Fruit fly (Drosophila melanogaster): ENCODE results near the gene Cyp4ac1.

Gene Cyp4ac1

DNA sequence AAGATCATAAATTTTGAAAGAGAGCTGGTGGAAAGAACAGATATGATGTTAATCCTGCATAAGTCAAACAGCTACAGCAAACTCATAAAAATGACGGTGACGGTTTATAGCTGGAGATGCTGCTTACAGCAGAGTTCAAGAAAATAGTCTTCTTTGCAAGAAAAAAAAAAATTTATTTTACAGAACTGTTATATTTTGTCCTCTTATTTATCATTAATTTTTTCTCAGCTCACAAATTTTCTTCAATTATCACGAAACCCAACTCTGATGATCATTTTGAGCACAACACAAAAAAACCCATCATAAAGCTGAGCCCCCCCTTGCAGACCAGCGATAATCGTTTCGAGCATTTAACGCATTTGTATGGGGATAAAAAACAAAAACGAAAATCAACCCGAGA is 32.4 kb upstream of the Cyp4ac1 start:
- TF ChIP-seq Sin3A (optimal IDR thresholded peaks at IDR 0.05) (no peak), Myc (optimal IDR thresholded peaks at IDR 0.05) (no peak), insv (optimal IDR thresholded peaks at IDR 0.05) (no peak)

DNA sequence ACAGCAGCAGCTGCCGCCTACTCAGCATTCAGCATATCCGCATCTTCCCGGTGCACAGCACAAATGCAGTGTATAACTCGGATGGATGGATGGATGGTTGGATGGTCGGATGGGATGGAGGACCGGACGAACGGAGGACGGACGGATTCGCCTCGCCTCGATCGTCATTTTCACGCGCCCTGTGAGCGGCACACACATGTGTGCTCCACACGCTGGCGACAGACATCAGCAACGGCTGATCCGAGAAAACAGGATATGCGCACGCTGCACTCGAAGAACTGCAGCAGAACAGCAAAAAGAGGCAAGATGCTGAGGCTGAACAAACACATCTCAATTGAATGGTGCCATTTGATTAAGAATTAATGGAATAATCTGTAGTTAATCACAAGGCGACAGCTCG is 31.6 kb upstream of the Cyp4ac1 start:
- TF ChIP-seq psq (optimal IDR thresholded peaks at IDR 0.05): no peak
- no peak for TF ChIP-seq insv (optimal IDR thresholded peaks at IDR 0.05)
- no peak for TF ChIP-seq Sin3A (optimal IDR thresholded peaks at IDR 0.05)
- TF ChIP-seq Myc (optimal IDR thresholded peaks at IDR 0.05): no peak
- no peak for TF ChIP-seq h (optimal IDR thresholded peaks at IDR 0.05)
- no peak for TF ChIP-seq ttk (optimal IDR thresholded peaks at IDR 0.05)

DNA sequence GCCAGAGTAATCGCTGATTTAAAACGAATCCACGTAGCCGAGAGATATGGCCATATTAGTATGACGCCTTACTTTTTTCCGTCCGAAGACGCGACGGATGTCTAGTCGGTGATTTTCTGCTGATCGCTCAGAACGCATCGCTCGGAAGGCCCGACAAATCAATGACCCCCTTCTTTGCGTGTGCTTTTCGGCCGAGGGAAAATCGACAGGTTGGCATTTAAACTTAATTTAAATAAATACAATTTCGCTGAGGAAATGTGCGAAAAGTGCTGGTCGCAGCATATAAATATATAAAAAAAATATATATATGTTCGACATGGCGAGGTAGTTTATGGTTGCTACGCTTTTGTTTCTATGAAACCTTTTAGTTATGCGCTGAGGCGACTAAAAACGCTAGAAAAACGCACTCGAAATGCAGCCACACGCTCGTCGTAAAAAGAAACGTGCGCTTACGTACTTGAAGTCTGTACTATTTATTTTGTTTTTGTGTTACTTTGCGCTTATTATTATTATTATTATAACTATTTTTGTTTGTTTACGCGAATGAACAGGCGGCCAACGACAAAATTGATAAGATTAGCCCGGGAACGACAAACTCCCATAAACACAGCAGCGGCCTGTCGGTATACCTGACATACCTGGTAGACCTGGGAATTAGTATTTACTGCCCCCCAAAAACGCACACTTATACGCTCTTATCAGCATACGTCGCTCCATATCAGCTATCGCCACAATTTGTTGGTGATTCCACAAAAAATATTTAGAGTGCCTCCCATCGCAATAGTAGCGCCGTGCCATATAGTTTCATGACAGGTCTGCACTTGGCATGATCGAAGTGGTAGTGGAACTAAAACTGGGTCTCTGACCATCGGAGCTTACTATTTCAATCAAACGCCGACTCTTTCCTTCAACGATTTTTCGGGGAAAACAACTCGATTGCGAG is 30.6 kb upstream of the Cyp4ac1 start:
- TF ChIP-seq h (optimal IDR thresholded peaks at IDR 0.05): no peak

DNA sequence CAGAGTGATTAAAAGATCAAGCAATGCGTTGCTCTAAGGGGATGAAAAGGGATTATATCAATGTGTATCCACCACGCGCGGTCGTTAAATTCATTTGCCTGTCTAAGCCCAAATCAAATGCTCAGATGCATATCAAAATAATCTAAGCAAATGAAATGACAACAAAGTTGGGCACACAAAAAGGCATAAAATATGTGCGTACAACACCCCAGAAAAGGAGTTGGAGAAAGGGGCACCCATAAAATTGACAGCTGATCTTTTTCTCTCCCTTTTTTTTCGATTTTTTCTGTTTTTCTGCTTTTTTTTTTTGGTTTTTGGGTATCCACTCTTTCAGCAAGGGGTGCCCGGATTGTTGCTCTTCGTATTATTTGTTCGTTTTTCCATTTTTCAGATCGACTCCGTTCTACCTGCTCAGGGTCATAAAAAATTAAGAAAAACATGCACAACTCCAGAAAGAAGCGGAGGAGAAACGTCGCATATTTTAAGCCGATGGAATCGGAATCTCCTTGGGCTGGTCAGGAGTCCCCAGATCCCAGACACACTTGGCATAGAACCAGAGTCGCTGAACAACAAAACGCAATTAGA is 29.0 kb upstream of the Cyp4ac1 start:
- TF ChIP-seq psq (optimal IDR thresholded peaks at IDR 0.05): no peak
- no peak for TF ChIP-seq h (optimal IDR thresholded peaks at IDR 0.05)
- no peak for TF ChIP-seq ttk (optimal IDR thresholded peaks at IDR 0.05)

DNA sequence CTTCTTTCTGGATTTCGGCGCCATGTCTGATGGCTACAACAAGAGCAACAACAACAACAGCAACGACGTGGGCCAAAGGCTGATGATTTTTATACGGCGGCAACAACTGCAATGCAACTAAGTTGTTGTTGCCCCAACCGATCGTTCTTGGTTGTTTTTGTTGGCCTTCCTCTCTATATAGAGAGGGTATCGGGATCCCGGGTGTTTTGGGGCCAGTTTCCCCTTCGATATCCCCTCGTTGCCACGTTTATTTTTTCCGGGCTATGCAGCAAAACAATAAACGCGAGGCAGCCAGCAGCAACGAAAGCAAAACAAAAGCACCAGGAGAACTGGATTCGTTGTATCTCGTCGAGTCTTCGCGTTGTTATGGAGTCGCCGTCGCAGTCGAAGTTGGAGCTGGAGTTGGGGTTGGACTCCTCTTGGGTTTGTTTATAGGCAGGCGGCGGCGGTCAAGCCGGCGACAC is 27.4 kb upstream of the Cyp4ac1 start:
- TF ChIP-seq ttk (optimal IDR thresholded peaks at IDR 0.05) (no peak), h (optimal IDR thresholded peaks at IDR 0.05) (no peak), Sin3A (optimal IDR thresholded peaks at IDR 0.05) (no peak), insv (optimal IDR thresholded peaks at IDR 0.05) (no peak), Myc (optimal IDR thresholded peaks at IDR 0.05) (no peak), psq (optimal IDR thresholded peaks at IDR 0.05) (no peak)

DNA sequence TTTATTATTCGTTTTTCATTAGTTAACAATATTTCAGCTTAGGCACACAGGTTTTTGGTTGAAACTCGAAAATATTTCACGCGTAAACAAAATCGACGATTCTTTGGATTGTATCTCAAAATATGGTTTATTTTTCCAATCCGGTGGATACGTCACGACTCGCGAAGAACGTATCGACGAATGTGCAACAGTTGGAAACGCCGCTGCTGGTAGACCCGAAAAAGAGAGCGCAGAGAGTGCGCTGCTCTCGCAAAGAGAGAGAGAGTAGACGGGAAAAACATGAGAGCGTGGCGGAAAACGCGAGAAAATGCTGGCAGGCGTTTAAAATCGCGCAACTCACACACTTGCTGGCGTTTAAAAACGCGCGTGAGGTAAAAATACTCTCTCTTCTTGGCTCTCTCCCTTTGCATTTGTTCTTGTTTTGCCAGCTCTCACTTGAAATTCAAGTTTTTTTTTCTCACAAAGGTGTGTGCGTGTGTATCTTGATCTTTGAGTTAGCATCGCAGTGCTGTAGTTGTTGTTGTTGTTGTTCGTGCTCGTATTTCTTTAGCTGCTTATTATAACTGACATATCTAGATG is 26.5 kb upstream of the Cyp4ac1 start:
- no peak for TF ChIP-seq psq (optimal IDR thresholded peaks at IDR 0.05)
- TF ChIP-seq insv (optimal IDR thresholded peaks at IDR 0.05): no peak
- TF ChIP-seq Myc (optimal IDR thresholded peaks at IDR 0.05): no peak
- no peak for TF ChIP-seq Sin3A (optimal IDR thresholded peaks at IDR 0.05)
- TF ChIP-seq ttk (optimal IDR thresholded peaks at IDR 0.05): no peak
- TF ChIP-seq h (optimal IDR thresholded peaks at IDR 0.05): no peak

DNA sequence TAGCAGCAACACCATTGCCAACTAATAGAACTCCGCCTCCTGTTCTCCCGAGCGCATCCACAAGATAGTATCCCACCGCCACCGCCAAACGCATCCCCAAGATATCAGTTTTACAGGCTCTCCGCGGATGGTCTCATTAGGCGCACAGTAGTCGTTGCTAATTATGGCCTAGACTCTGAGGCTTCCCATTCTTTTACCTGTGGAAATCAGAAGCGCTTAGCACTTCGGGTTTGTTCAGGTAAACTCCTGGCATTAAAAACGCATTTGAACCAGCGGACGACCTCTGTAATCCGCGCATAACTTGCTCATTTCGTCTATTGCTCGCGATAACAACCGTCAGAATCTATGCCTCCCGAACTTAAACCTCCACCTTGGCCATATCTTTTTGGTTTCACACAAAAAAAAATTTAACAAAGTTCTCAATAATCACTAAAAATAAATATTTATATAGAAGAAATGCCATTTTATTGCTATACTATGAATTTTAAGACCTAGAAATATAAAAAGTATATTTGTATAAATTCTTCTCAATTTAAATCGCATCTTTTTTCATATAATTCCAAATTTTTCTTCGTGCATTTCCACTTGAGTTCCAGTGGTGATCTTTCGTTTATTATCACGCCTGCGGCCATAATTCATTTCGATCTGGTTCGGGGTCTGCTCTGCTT is 25.8 kb upstream of the Cyp4ac1 start:
- no peak for TF ChIP-seq h (optimal IDR thresholded peaks at IDR 0.05)
- no peak for TF ChIP-seq insv (optimal IDR thresholded peaks at IDR 0.05)
- no peak for TF ChIP-seq psq (optimal IDR thresholded peaks at IDR 0.05)
- no peak for TF ChIP-seq Sin3A (optimal IDR thresholded peaks at IDR 0.05)
- TF ChIP-seq Myc (optimal IDR thresholded peaks at IDR 0.05): no peak
- TF ChIP-seq ttk (optimal IDR thresholded peaks at IDR 0.05): no peak

DNA sequence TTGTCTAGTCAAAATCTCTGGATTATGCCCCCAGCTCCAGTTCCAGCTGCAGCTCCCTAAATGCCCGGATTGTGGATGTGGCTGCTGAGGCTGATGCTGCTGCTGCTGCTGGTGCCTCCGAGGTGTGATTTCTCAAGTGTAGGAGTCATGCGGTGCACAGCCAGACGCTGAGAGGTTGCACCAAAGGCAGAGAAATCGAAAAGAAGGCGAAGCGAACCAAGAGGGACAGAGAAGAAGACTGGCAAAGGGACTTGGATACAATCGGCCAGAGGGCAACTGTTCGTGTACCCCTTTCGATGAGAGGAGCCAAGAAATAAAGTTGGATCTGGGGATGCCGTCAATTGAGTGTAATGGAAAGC is 25.3 kb upstream of the Cyp4ac1 start:
- TF ChIP-seq psq (optimal IDR thresholded peaks at IDR 0.05): no peak
- no peak for TF ChIP-seq Sin3A (optimal IDR thresholded peaks at IDR 0.05)
- TF ChIP-seq Myc (optimal IDR thresholded peaks at IDR 0.05): no peak
- TF ChIP-seq insv (optimal IDR thresholded peaks at IDR 0.05): no peak
- TF ChIP-seq h (optimal IDR thresholded peaks at IDR 0.05): no peak
- TF ChIP-seq ttk (optimal IDR thresholded peaks at IDR 0.05): no peak

DNA sequence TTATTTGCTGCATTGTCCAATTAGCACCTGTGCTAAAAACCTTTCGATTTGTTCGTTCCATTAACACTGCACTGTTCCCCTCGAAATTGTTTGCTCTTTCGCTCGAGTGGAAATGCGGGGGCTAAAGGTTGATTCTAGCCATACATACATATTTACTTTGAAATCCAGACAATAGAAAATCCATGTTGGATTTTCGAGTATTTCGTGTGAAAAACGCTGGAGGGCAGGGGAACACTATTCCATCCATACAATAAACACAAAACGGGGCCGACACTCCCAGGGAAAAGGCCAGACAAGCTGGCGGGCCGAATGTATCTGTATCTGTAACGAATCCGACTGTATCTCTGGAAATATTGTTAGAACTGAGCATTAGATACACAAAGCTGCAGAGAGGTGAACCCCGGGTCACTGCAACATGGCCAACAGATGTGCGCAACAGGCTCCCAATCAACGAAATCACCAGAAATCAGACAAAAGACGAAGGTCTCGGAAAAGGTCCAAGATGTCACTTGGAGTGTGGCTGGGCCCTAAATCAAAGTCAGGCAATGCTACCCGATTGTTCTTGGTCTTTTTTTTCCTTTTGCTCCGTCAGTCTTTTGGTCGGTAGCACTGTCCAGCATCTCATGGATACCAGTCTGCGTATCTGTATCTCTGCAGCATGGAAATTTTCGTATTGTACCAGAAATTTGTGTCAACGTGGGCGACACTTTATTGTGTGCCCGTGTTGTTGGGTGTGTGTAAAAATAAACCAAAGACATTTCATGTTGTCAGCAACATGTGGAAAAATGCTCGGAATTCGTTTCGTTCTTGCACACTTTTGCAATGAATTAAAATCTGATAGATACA is 24.1 kb upstream of the Cyp4ac1 start:
- TF ChIP-seq insv (optimal IDR thresholded peaks at IDR 0.05) (no peak), h (optimal IDR thresholded peaks at IDR 0.05) (no peak), ttk (optimal IDR thresholded peaks at IDR 0.05) (no peak), psq (optimal IDR thresholded peaks at IDR 0.05) (no peak), Myc (optimal IDR thresholded peaks at IDR 0.05) (no peak), Sin3A (optimal IDR thresholded peaks at IDR 0.05) (no peak)

DNA sequence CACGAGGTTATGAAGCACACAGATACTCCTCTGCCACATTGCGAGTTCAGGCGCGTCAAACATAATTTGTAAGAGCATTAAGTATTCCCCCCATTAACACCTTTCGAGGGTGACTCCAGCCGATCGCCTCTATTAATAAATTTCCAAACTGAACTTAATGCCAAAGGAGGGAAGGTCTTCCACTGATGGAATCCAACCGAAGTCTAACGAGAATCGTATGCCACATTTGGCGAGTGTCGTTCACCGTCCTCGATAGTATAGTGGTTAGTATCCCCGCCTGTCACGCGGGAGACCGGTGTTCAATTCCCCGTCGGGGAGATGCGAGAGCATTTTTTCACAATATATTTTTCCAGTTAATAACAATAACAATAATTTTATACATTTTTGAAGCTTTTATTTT is 23.3 kb upstream of the Cyp4ac1 start:
- TF ChIP-seq insv (optimal IDR thresholded peaks at IDR 0.05) (no peak), Sin3A (optimal IDR thresholded peaks at IDR 0.05) (no peak)

DNA sequence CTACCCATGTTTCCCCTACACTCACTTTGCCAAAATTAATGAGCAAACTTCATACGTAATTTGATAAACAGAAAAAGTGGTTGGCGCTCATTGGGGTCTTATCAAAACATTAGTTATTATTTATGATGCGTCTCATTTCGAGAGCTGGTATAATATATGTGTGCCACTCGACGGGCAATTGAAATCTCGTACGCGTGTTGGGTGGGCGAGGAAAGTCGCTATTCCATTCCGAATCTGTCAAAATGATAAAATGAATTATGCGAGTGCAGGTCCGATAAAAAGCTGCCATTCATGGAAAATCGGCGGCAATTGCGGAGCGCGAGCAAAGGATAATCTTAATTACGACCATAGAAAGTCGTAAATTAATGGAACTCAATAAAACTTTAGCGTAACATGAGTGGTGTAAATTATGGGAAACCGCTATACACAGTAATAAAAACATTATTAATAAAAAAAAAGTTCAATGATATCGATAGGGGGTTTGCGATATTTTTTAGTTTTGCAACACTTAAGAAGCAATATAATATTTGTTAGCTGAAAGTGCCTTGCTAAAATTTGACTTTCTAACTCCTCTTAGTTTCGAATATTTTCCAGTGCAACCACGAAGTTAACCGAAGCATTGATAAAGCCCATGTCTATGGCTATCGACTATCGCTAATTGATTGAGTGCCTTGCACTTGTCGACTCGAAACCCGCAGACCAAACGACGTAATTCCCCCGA is 21.4 kb upstream of the Cyp4ac1 start:
- TF ChIP-seq insv (optimal IDR thresholded peaks at IDR 0.05) (no peak), h (optimal IDR thresholded peaks at IDR 0.05) (no peak), Sin3A (optimal IDR thresholded peaks at IDR 0.05) (no peak), Myc (optimal IDR thresholded peaks at IDR 0.05) (no peak), ttk (optimal IDR thresholded peaks at IDR 0.05) (no peak), psq (optimal IDR thresholded peaks at IDR 0.05) (no peak)
